Worm (Caenorhabditis elegans): ENCODE results near the gene C17C3.3.

- TF ChIP-seq mml-1 (tag; optimal IDR thresholded peaks at IDR 0.05), result no peak
- TF ChIP-seq nhr-11 (tag; optimal IDR thresholded peaks at IDR 0.05), result no peak
- TF ChIP-seq snpc-4 (tag; optimal IDR thresholded peaks at IDR 0.05), result peak; percentile 99
- TF ChIP-seq elt-1 (tag; optimal IDR thresholded peaks at IDR 0.05), result no peak
- peak; percentile 9 for TF ChIP-seq skn-1 (tag; optimal IDR thresholded peaks at IDR 0.05)
- peak; percentile 93 for TF ChIP-seq ama-1 (optimal IDR thresholded peaks at IDR 0.05)
- TF ChIP-seq nhr-28 (tag; optimal IDR thresholded peaks at IDR 0.05), result peak; percentile 30
- no peak for TF ChIP-seq ztf-11 (tag; optimal IDR thresholded peaks at IDR 0.05)
Observed at ce11 chrII:5599326-5600044, 37.9 kb downstream of the C17C3.3 start, which contains the start of gene C17G10.10.

Measured in whole organism, L3 larva.